Worm (Caenorhabditis elegans) whole organism, L3 larva: ENCODE data around the gene rhy-1.

Source experiments
- ZK546.5 ChIP-seq: sonication (generic microtip); optimal IDR thresholded peaks from 2 replicates; lab custom pipeline; 2017; ENCODE audit warnings: missing biosample characterization, missing genetic modification characterization
- aly-2 ChIP-seq: fragments of 150-350 bp; optimal IDR thresholded peaks from 2 replicates; lab custom pipeline; 2014; ENCODE audit warnings: missing biosample characterization, missing genetic modification characterization
- daf-12 ChIP-seq: fragments of 150-350 bp; optimal IDR thresholded peaks from 2 replicates; lab custom pipeline; 2014; ENCODE audit warnings: missing biosample characterization, missing genetic modification reagents, missing genetic modification characterization
- egl-27 ChIP-seq: sonication (generic microtip); optimal IDR thresholded peaks from 4 replicates; lab custom pipeline; 2017; ENCODE audit warnings: missing biosample characterization, missing genetic modification reagents, missing genetic modification characterization
- sea-2 ChIP-seq: fragments of 150-350 bp; sonication (generic microtip); optimal IDR thresholded peaks from 4 replicates; lab custom pipeline; 2014; ENCODE audit warnings: missing biosample characterization, missing genetic modification reagents, missing genetic modification characterization
- ztf-11 ChIP-seq: fragments of 150-350 bp; optimal IDR thresholded peaks from 2 replicates; lab custom pipeline; 2014; ENCODE audit warnings: missing biosample characterization, missing genetic modification characterization

DNA sequence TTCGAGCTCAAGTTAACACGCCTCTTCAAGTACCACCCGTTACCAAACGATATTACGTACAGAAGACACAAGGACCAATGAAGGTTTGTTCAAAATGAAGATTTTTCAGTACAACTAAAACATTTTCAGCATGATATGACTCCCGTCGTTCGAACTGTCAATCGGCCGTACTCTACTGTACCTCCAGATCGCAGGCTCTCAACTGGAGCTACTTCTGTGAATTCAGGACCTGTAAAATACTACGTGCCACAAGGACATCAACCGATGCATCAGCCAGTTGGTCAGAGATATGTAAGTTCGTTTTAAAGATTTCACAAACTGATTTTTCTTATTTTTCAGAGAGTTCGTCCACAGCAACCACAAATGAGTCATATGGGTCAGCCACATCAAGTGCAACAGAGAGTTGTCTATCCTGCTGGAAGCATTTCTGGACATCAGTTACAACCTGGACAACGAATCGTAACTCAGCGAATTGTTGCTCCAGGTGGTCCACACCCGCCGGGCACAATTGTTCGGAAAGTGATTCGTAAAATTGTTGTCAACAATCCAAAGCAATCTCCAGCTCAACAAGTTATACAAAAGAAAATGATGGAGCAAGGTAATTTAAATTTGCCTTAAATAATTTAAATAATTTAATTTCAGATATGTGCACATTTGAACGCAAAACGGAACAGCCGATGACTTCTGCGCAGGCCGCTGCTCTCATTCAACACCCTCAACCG, 10.4 kb downstream of the rhy-1 start:
- TF ChIP-seq daf-12 (tag; lab: Kevin White, UChicago) (no peak), ztf-11 (tag; lab: Kevin White, UChicago) (no peak), ZK546.5 (tag; lab: Kevin White, UChicago) (no peak), egl-27 (tag; lab: Kevin White, UChicago) (no peak), aly-2 (tag; lab: Kevin White, UChicago) (no peak), sea-2 (GFP tag; lab: Kevin White, UChicago) (no peak)
